Fruit fly (Drosophila melanogaster): Measurements from ENCODE around the gene nero.

The nero gene

dm6 chr3R:31747429-31748048 lies at the start of gene nero, which contains the start of gene CG1910:
TSS of gene nero (minus strand) at chr3R:31747558.
TSS of gene CG1910 (plus strand) at chr3R:31747643.
- TF ChIP-seq CG3032 (tag; optimal IDR thresholded peaks at IDR 0.05) = peak; percentile 11
- TF ChIP-seq CG1621 (tag; optimal IDR thresholded peaks at IDR 0.05) = peak; percentile 50
- no peak for TF ChIP-seq eg (GFP tag; IDR thresholded peaks at IDR 0.05)
- TF ChIP-seq esn (GFP tag; optimal IDR thresholded peaks at IDR 0.05) = peak; percentile 33

dm6 chr3R:31794457-31794856 lies 47.1 kb upstream of the nero start:
- TF ChIP-seq svp (GFP tag) (peak; percentile 97), Hr39 (GFP tag; optimal IDR thresholded peaks at IDR 0.05) (no peak), Smox (GFP tag; optimal IDR thresholded peaks at IDR 0.05) (no peak), CG7368 (GFP tag; optimal IDR thresholded peaks at IDR 0.05) (no peak), CG6276 (GFP tag; optimal IDR thresholded peaks at IDR 0.05) (no peak), fd85E (GFP tag; optimal IDR thresholded peaks at IDR 0.05) (no peak), spab (GFP tag; optimal IDR thresholded peaks at IDR 0.05) (no peak), CG6854 (GFP tag; optimal IDR thresholded peaks at IDR 0.05) (peak; percentile 52), CG3919 (GFP tag; optimal IDR thresholded peaks at IDR 0.05) (no peak)

- TF ChIP-seq vri (GFP tag; optimal IDR thresholded peaks at IDR 0.05) (no peak), CG3032 (tag; optimal IDR thresholded peaks at IDR 0.05) (no peak), CG10631 (GFP tag; optimal IDR thresholded peaks at IDR 0.05) (peak; percentile 55), CG8319 (GFP tag; optimal IDR thresholded peaks at IDR 0.05) (no peak), Eip93F (GFP tag; optimal IDR thresholded peaks at IDR 0.05) (peak; percentile 12), Ets96B (tag; optimal IDR thresholded peaks at IDR 0.05) (no peak), acj6 (GFP tag; optimal IDR thresholded peaks at IDR 0.05) (no peak), CG31627 (GFP tag; optimal IDR thresholded peaks at IDR 0.05) (peak; percentile 43), salr (GFP tag; optimal IDR thresholded peaks at IDR 0.05) (no peak), CG32006 (GFP tag; optimal IDR thresholded peaks at IDR 0.05) (no peak)
Measured at dm6 chr3R:31793664-31794417, 46.5 kb upstream of the nero start, which contains the start of the genes Mccc1 and Acf. TSS of gene Mccc1 (minus strand) at chr3R:31793907. TSS of gene Acf (plus strand) at chr3R:31793981.

- peak; percentile 40 for TF ChIP-seq CG6854 (GFP tag; optimal IDR thresholded peaks at IDR 0.05)
- peak; percentile 99 for TF ChIP-seq vri (GFP tag; optimal IDR thresholded peaks at IDR 0.05)
- no peak for TF ChIP-seq Gug (GFP tag; IDR thresholded peaks at IDR 0.05)
- TF ChIP-seq Eip93F (GFP tag; optimal IDR thresholded peaks at IDR 0.05) = peak; percentile 8
Measured at dm6 chr3R:31777482-31778165, 30.3 kb upstream of the nero start.

dm6 chr3R:31776583-31777362 lies 29.4 kb upstream of the nero start, which contains the start of the genes CG2126 and faf:
TSS of gene CG2126 (minus strand) at chr3R:31776652.
TSS of gene faf (plus strand) at chr3R:31777020.
- TF ChIP-seq pdm3 (GFP tag; optimal IDR thresholded peaks at IDR 0.05) (no peak), CG10631 (GFP tag; optimal IDR thresholded peaks at IDR 0.05) (no peak), CG9139 (GFP tag; optimal IDR thresholded peaks at IDR 0.05) (no peak), CG8319 (GFP tag; optimal IDR thresholded peaks at IDR 0.05) (no peak), fd85E (GFP tag; optimal IDR thresholded peaks at IDR 0.05) (no peak), lz (GFP tag; optimal IDR thresholded peaks at IDR 0.05) (peak; percentile 60), fkh (GFP tag; optimal IDR thresholded peaks at IDR 0.05) (no peak), Ets21C (GFP tag; optimal IDR thresholded peaks at IDR 0.05) (no peak), Ets96B (tag; optimal IDR thresholded peaks at IDR 0.05) (peak; percentile 66), Eip78C (GFP tag) (no peak), Hr4 (GFP tag; optimal IDR thresholded peaks at IDR 0.05) (no peak), CG32006 (GFP tag; optimal IDR thresholded peaks at IDR 0.05) (no peak), acj6 (GFP tag; optimal IDR thresholded peaks at IDR 0.05) (peak; percentile 68), Sox15 (GFP tag; optimal IDR thresholded peaks at IDR 0.05) (peak; percentile 55), eg (GFP tag; IDR thresholded peaks at IDR 0.05) (peak; percentile 75), Lpt (GFP tag; optimal IDR thresholded peaks at IDR 0.05) (peak; percentile 42), svp (GFP tag) (no peak), achi (GFP tag; optimal IDR thresholded peaks at IDR 0.05) (no peak), CG8119 (GFP tag; IDR thresholded peaks at IDR 0.05) (peak; percentile 72; the same call in 1 of the 3 replicates), OdsH (GFP tag; optimal IDR thresholded peaks at IDR 0.05) (no peak), Hr38 (GFP tag; optimal IDR thresholded peaks at IDR 0.05) (no peak), Eip75B (GFP tag; optimal IDR thresholded peaks at IDR 0.05) (no peak), CG10669 (GFP tag; optimal IDR thresholded peaks at IDR 0.05) (no peak), Sox102F (GFP tag; optimal IDR thresholded peaks at IDR 0.05) (no peak)

Measured in whole organism, prepupa.